Fruit fly (Drosophila melanogaster) whole organism, pupa: ENCODE measurements around the gene onecut.

Experiments
- CG10348 ChIP-seq: fragments of 200-800 bp; sonication (Bioruptor generic); IDR thresholded peaks from 2 replicates; pipeline ENCODE4 v1.3.6; 2022; ENCODE audit warnings: missing biosample characterization, missing genetic modification characterization
- CG13204 ChIP-seq: fragments of 200-800 bp; sonication (Bioruptor generic); optimal IDR thresholded peaks from 2 replicates; lab custom pipeline; 2018; ENCODE audit warnings: missing biosample characterization, mild to moderate bottlenecking, missing genetic modification characterization, moderate library complexity
- CG14655 ChIP-seq: fragments of 200-800 bp; sonication (Bioruptor generic); optimal IDR thresholded peaks from 3 replicates; lab custom pipeline; 2017; ENCODE audit warnings: mild to moderate bottlenecking, missing biosample characterization, missing genetic modification reagents, missing genetic modification characterization
- CG15710 ChIP-seq: fragments of 200-800 bp; sonication (Bioruptor generic); optimal IDR thresholded peaks from 2 replicates; lab custom pipeline; 2018; ENCODE audit warnings: missing biosample characterization, mild to moderate bottlenecking, missing genetic modification characterization, moderate library complexity
- CG17806 ChIP-seq: fragments of 200-800 bp; sonication (Bioruptor generic); optimal IDR thresholded peaks from 2 replicates; lab custom pipeline; 2018; ENCODE audit warnings: missing biosample characterization, mild to moderate bottlenecking, missing genetic modification characterization, moderate library complexity
- CG32121 ChIP-seq: fragments of 200-800 bp; sonication (Bioruptor generic); IDR thresholded peaks from 2 replicates; pipeline ENCODE4 v1.3.6; 2022; ENCODE audit warnings: missing biosample characterization, missing genetic modification characterization
- CG34367 ChIP-seq: fragments of 200-800 bp; sonication (Bioruptor generic); optimal IDR thresholded peaks from 2 replicates; lab custom pipeline; 2018; ENCODE audit warnings: missing biosample characterization, mild to moderate bottlenecking, missing genetic modification characterization
- CG4496 ChIP-seq: fragments of 200-800 bp; sonication (Bioruptor generic); IDR thresholded peaks from 3 replicates; pipeline ENCODE4 v1.3.6; 2022; ENCODE audit warnings: missing biosample characterization, missing genetic modification characterization
- CG8159 ChIP-seq: fragments of 200-800 bp; sonication (Bioruptor generic); optimal IDR thresholded peaks from 3 replicates; lab custom pipeline; 2018; ENCODE audit warnings: missing biosample characterization, mild to moderate bottlenecking, missing genetic modification characterization, moderate library complexity
- CG8301 ChIP-seq: fragments of 200-800 bp; sonication (Bioruptor generic); optimal IDR thresholded peaks from 2 replicates; lab custom pipeline; 2018; ENCODE audit warnings: missing biosample characterization, mild to moderate bottlenecking, missing genetic modification characterization
- CG9948 ChIP-seq: fragments of 200-800 bp; sonication (Bioruptor generic); optimal IDR thresholded peaks from 2 replicates; lab custom pipeline; 2018; ENCODE audit warnings: missing biosample characterization, mild to moderate bottlenecking, missing genetic modification characterization, moderate library complexity
- D1 ChIP-seq: fragments of 200-800 bp; sonication (Bioruptor generic); optimal IDR thresholded peaks from 2 replicates; lab custom pipeline; 2018; ENCODE audit warnings: missing biosample characterization, mild to moderate bottlenecking, missing genetic modification characterization, moderate library complexity
- EcR ChIP-seq: fragments of 200-800 bp; sonication (Bioruptor generic); optimal IDR thresholded peaks from 3 replicates; lab custom pipeline; 2019; ENCODE audit warnings: missing biosample characterization, missing genetic modification characterization, mild to moderate bottlenecking, moderate library complexity, missing genetic modification reagents
- Ets98B ChIP-seq: fragments of 200-800 bp; sonication (Bioruptor generic); IDR thresholded peaks from 2 replicates; pipeline ENCODE4 v1.3.6; 2022; ENCODE audit warnings: missing biosample characterization, missing genetic modification characterization
- Pif1A ChIP-seq: fragments of 200-800 bp; sonication (Bioruptor generic); optimal IDR thresholded peaks from 3 replicates; lab custom pipeline; 2016; ENCODE audit warnings: missing biosample characterization, missing genetic modification characterization
- Pif1B ChIP-seq: fragments of 200-800 bp; sonication (Bioruptor generic); optimal IDR thresholded peaks from 3 replicates; lab custom pipeline; 2016; ENCODE audit warnings: missing biosample characterization, missing genetic modification characterization
- Snoo ChIP-seq: fragments of 200-800 bp; sonication (Bioruptor generic); optimal IDR thresholded peaks from 3 replicates; lab custom pipeline; 2017; ENCODE audit warnings: missing biosample characterization, mild to moderate bottlenecking, missing genetic modification characterization, inconsistent platforms
- fd96Ca ChIP-seq: fragments of 200-800 bp; sonication (Bioruptor generic); IDR thresholded peaks from 3 replicates; pipeline ENCODE4 v1.3.6; 2022; ENCODE audit warnings: missing biosample characterization, missing genetic modification characterization
- gl ChIP-seq: fragments of 200-800 bp; sonication (Bioruptor generic); optimal IDR thresholded peaks from 2 replicates; lab custom pipeline; 2018; ENCODE audit warnings: missing biosample characterization, mild to moderate bottlenecking, missing genetic modification characterization
- rn ChIP-seq: fragments of 200-800 bp; sonication (Bioruptor generic); IDR thresholded peaks from 2 replicates; pipeline ENCODE4 v1.3.6; 2022; ENCODE audit warnings: missing biosample characterization, missing genetic modification characterization

onecut gene

dm6 chr4:567285-567684, 40.2 kb downstream of the onecut start:
- TF ChIP-seq CG4496 (GFP tag; lab: Robert Waterston, UW) (no peak), CG32121 (GFP tag; lab: Robert Waterston, UW) (no peak), CG10348 (GFP tag; lab: Robert Waterston, UW) (no peak), Snoo (tag; lab: Kevin White, UChicago) (no peak), CG17806 (tag; lab: Kevin White, UChicago) (no peak), EcR (GFP tag; lab: Kevin White, UChicago) (no peak), rn (no peak), CG8301 (tag; lab: Kevin White, UChicago) (no peak), fd96Ca (GFP tag; lab: Robert Waterston, UW) (no peak), CG13204 (GFP tag; lab: Kevin White, UChicago) (no peak), CG14655 (GFP tag; lab: Kevin White, UChicago) (no peak), gl (no peak)

dm6 chr4:558456-558855, 49.0 kb downstream of the onecut start:
- no peak for TF ChIP-seq CG32121 (GFP tag; lab: Robert Waterston, UW)
- peak; percentile 4 for TF ChIP-seq Pif1A

- TF ChIP-seq Ets98B (GFP tag; lab: Robert Waterston, UW) (no peak), CG34367 (tag; lab: Kevin White, UChicago) (no peak), CG8159 (tag; lab: Kevin White, UChicago) (no peak), gl (no peak), EcR (GFP tag; lab: Kevin White, UChicago) (no peak), rn (no peak), CG15710 (tag; lab: Kevin White, UChicago) (no peak)
These were observed 49.6 kb downstream of the onecut start, which contains the start of gene Pur-alpha for dm6 chr4:557879-558202. TSS of gene Pur-alpha (plus strand) at chr4:558016.

dm6 chr4:557095-557878, 50.2 kb downstream of the onecut start, which contains the start of gene Tdg:
TSS of gene Tdg (minus strand) at chr4:557854.
- TF ChIP-seq rn (no peak), EcR (GFP tag; lab: Kevin White, UChicago) (peak; percentile 53), gl (no peak), fd96Ca (GFP tag; lab: Robert Waterston, UW) (no peak), CG15710 (tag; lab: Kevin White, UChicago) (no peak), Snoo (tag; lab: Kevin White, UChicago) (no peak), Pif1A (peak; percentile 2), CG9948 (tag; lab: Kevin White, UChicago) (no peak), D1 (peak; percentile 11), CG13204 (GFP tag; lab: Kevin White, UChicago) (no peak), CG17806 (tag; lab: Kevin White, UChicago) (no peak), Pif1B (GFP tag; lab: Kevin White, UChicago) (peak; percentile 29), CG10348 (GFP tag; lab: Robert Waterston, UW) (no peak), CG14655 (GFP tag; lab: Kevin White, UChicago) (no peak)
- TF ChIP-seq, all 21 proteins: peak for 4

- TF ChIP-seq CG8159 (tag; lab: Kevin White, UChicago), result no peak
- no peak for TF ChIP-seq CG13204 (GFP tag; lab: Kevin White, UChicago)
- no peak for TF ChIP-seq rn
- TF ChIP-seq D1, result peak; percentile 45
These were observed 52.7 kb downstream of the onecut start for dm6 chr4:554758-555157.
